Fruit fly (Drosophila melanogaster) whole organism, embryonic: ENCODE data around the gene CG3448.
A peak's percentile ranks its signal among the peaks of the same experiment; 100 is the strongest.

Experiments used
- CG12219 ChIP-seq: fragments of 200-800 bp; sonication (Bioruptor generic); optimal IDR thresholded peaks from 3 replicates; lab custom pipeline; 2018; ENCODE audit warnings: missing biosample characterization, mild to moderate bottlenecking, missing genetic modification characterization
- CG14050 ChIP-seq: fragments of 200-800 bp; sonication (Bioruptor generic); IDR thresholded peaks from 3 replicates; pipeline ENCODE4 v1.3.6; 2022; ENCODE audit warnings: missing biosample characterization, missing genetic modification characterization
- CG15514 ChIP-seq: fragments of 200-800 bp; sonication (Bioruptor generic); optimal IDR thresholded peaks from 3 replicates; lab custom pipeline; 2017; ENCODE audit warnings: missing biosample characterization, missing genetic modification characterization, mild to moderate bottlenecking, moderate library complexity, missing genetic modification reagents
- CG1647 ChIP-seq: fragments of 200-800 bp; sonication (Bioruptor generic); optimal IDR thresholded peaks from 3 replicates; lab custom pipeline; 2016; ENCODE audit warnings: missing biosample characterization, missing genetic modification characterization
- CG17186 ChIP-seq: fragments of 200-800 bp; sonication (Bioruptor generic); optimal IDR thresholded peaks from 3 replicates; lab custom pipeline; 2017; ENCODE audit warnings: missing biosample characterization, missing genetic modification reagents, missing genetic modification characterization
- CG1832 ChIP-seq: fragments of 200-800 bp; sonication (Bioruptor generic); optimal IDR thresholded peaks from 2 replicates; lab custom pipeline; 2017; ENCODE audit warnings: missing biosample characterization, mild to moderate bottlenecking, missing genetic modification characterization, inconsistent platforms
- CG31441 ChIP-seq: fragments of 200-800 bp; sonication (Bioruptor generic); IDR thresholded peaks from 2 replicates; pipeline ENCODE4 v1.3.6; 2022; ENCODE audit warnings: missing biosample characterization, missing genetic modification characterization
- CG4282 ChIP-seq: fragments of 200-800 bp; sonication (Bioruptor generic); optimal IDR thresholded peaks from 2 replicates; lab custom pipeline; 2016; ENCODE audit warnings: missing biosample characterization, missing genetic modification characterization
- CG6254 ChIP-seq: fragments of 200-800 bp; sonication (Bioruptor generic); optimal IDR thresholded peaks from 3 replicates; lab custom pipeline; 2017; ENCODE audit warnings: mild to moderate bottlenecking, missing biosample characterization, missing genetic modification reagents, missing genetic modification characterization
- CG9437 ChIP-seq: fragments of 200-800 bp; sonication (Bioruptor generic); optimal IDR thresholded peaks from 2 replicates; lab custom pipeline; 2018; ENCODE audit warnings: missing biosample characterization, mild to moderate bottlenecking, missing genetic modification characterization
- CHES-1-like ChIP-seq: fragments of 200-800 bp; sonication (Bioruptor generic); optimal IDR thresholded peaks from 2 replicates; lab custom pipeline; 2016; ENCODE audit warnings: missing biosample characterization, missing genetic modification characterization
- HLH54F ChIP-seq: fragments of 200-800 bp; sonication (Bioruptor generic); optimal IDR thresholded peaks from 3 replicates; lab custom pipeline; 2016; ENCODE audit warnings: missing biosample characterization, missing genetic modification characterization
- Med ChIP-seq: fragments of 200-800 bp; sonication (Bioruptor generic); peaks from one replicate; lab custom pipeline; 2016; ENCODE audit warnings: missing biosample characterization, missing genetic modification characterization, mild to moderate bottlenecking, inconsistent platforms, moderate library complexity
- NfI ChIP-seq: fragments of 200-800 bp; sonication (Bioruptor generic); optimal IDR thresholded peaks from 3 replicates; lab custom pipeline; 2018; ENCODE audit warnings: missing biosample characterization, mild to moderate bottlenecking, missing genetic modification characterization, moderate library complexity
- Trl ChIP-seq, 3 experiments: fragments of >200 bp in 2 of 3; fragments of 200-800 bp in 1 of 3; sonication (Bioruptor generic) in 1 of 3; optimal IDR thresholded peaks; 2 replicates in 1 of 3; 3 replicates in 2 of 3; lab custom pipeline; 2016 to 2017; ENCODE audit warnings: missing biosample characterization in 1 of 3, missing genetic modification characterization in 1 of 3
- Xrp1 ChIP-seq: fragments of 200-800 bp; sonication (Bioruptor generic); IDR thresholded peaks from 2 replicates; pipeline ENCODE4 v1.3.6; 2022; ENCODE audit warnings: missing biosample characterization, missing genetic modification characterization
- ac ChIP-seq: fragments of 200-800 bp; sonication (Bioruptor generic); optimal IDR thresholded peaks from 3 replicates; lab custom pipeline; 2017; ENCODE audit warnings: missing biosample characterization, mild to moderate bottlenecking, missing genetic modification characterization
- btn ChIP-seq: fragments of 200-800 bp; sonication (Bioruptor generic); optimal IDR thresholded peaks from 2 replicates; lab custom pipeline; 2016; ENCODE audit warnings: missing biosample characterization, missing genetic modification characterization
- cg ChIP-seq: fragments of 200-800 bp; sonication (Bioruptor generic); optimal IDR thresholded peaks from 3 replicates; lab custom pipeline; 2019; ENCODE audit warnings: missing biosample characterization, mild to moderate bottlenecking, missing genetic modification characterization, moderate library complexity
- chinmo ChIP-seq: fragments of 200-800 bp; sonication (Bioruptor generic); IDR thresholded peaks from 4 replicates; pipeline ENCODE4 v1.3.6; 2022; ENCODE audit warnings: missing biosample characterization, missing genetic modification characterization; ENCODE audit not compliant: partially characterized antibody
- chn ChIP-seq: fragments of 200-800 bp; sonication (Bioruptor generic); optimal IDR thresholded peaks from 2 replicates; lab custom pipeline; 2016; ENCODE audit warnings: missing biosample characterization, missing genetic modification characterization
- ewg ChIP-seq: fragments of 200-800 bp; sonication (Bioruptor generic); optimal IDR thresholded peaks from 3 replicates; lab custom pipeline; 2017; ENCODE audit warnings: mild to moderate bottlenecking, missing biosample characterization, missing genetic modification reagents, missing genetic modification characterization
- gce ChIP-seq: fragments of 200-800 bp; sonication (Bioruptor generic); IDR thresholded peaks from 3 replicates; pipeline ENCODE4 v1.3.6; 2022; ENCODE audit warnings: missing biosample characterization, missing genetic modification characterization
- hkb ChIP-seq, 2 experiments: fragments of 200-800 bp in 1 of 2; fragments of >200 bp in 1 of 2; sonication (Bioruptor generic) in 1 of 2; IDR thresholded peaks in 1 of 2; optimal IDR thresholded peaks in 1 of 2; 2 replicates each; pipeline versions ENCODE4 v1.3.6 to Lab custom; 2017 to 2022; ENCODE audit warnings: missing biosample characterization in 1 of 2, missing genetic modification characterization in 1 of 2
- kay ChIP-seq: fragments of 200-800 bp; sonication (Bioruptor generic); optimal IDR thresholded peaks from 2 replicates; lab custom pipeline; 2016; ENCODE audit warnings: missing biosample characterization, missing genetic modification characterization
- lov ChIP-seq, 2 experiments: fragments of 200-800 bp in 1 of 2; fragments of >200 bp in 1 of 2; sonication (Bioruptor generic) in 1 of 2; IDR thresholded peaks in 1 of 2; optimal IDR thresholded peaks in 1 of 2; 2 replicates in 1 of 2; 3 replicates in 1 of 2; pipeline versions ENCODE4 v1.3.6 to Lab custom; 2017 to 2022; ENCODE audit warnings: missing biosample characterization in 1 of 2, missing genetic modification characterization in 1 of 2
- mirr ChIP-seq: fragments of 200-800 bp; sonication (Bioruptor generic); optimal IDR thresholded peaks from 3 replicates; lab custom pipeline; 2018; ENCODE audit warnings: missing biosample characterization, mild to moderate bottlenecking, missing genetic modification characterization
- nau ChIP-seq: fragments of 200-800 bp; sonication (Bioruptor generic); optimal IDR thresholded peaks from 3 replicates; lab custom pipeline; 2017; ENCODE audit warnings: missing biosample characterization, mild to moderate bottlenecking, missing genetic modification characterization, missing genetic modification reagents
- sens ChIP-seq: fragments of 200-800 bp; sonication (Bioruptor generic); peaks from one replicate; lab custom pipeline; 2016; ENCODE audit warnings: missing biosample characterization, missing genetic modification characterization
- sr ChIP-seq: fragments of 200-800 bp; sonication (Bioruptor generic); IDR thresholded peaks from 3 replicates; pipeline ENCODE4 v1.3.6; 2022; ENCODE audit warnings: missing biosample characterization, missing genetic modification characterization
- zen2 ChIP-seq: fragments of 200-800 bp; sonication (Bioruptor generic); IDR thresholded peaks from 3 replicates; pipeline ENCODE4 v1.3.6; 2022; ENCODE audit warnings: missing biosample characterization, missing genetic modification characterization; ENCODE audit not compliant: partially characterized antibody

CG3448 gene

DNA sequence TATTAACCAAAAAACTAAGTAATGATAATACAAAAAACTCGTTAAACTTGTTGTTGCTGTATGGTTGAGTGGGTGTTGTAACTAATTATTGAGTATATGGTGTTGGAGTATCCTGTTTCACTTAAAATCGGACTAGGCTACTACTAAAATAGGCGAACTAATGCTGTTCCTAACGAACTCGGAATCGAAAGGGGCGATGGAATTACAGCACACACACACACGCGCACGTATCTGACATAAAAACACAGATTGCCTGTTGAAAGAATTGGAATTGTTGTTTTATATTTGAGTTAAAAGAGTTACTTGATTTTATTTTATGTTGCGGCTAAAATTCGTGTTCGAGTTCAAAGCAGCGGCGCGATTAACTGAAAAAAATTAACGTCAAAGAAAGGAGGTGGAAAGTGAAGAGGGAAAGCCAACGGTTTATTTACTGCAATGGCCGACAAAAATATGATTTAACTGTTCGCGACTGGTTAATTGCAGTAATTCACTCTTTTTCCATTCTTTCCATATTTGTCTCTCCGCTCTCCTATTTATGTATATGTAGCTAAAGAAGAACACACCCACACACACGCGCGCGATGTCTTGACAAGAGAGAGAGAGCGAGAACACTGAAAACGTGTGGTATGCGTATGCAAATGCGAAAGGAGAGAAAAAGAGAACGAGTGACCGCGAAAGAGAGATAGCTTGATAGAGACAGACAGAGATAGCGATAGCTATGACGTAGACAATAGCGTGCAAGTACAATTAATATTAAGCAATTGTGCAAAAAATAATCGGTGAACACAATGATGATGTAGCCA lies 49.8 kb downstream of the CG3448 start (continued):
- TF ChIP-seq ac (GFP tag; lab: Kevin White, UChicago) (no peak), nau (GFP tag; lab: Kevin White, UChicago) (no peak), gce (GFP tag; lab: Robert Waterston, UW) (no peak), chn (GFP tag; lab: Kevin White, UChicago) (no peak), mirr (GFP tag; lab: Kevin White, UChicago) (no peak), btn (GFP tag; lab: Kevin White, UChicago) (no peak), CG12219 (GFP tag; lab: Kevin White, UChicago) (no peak), CG6254 (GFP tag; lab: Kevin White, UChicago) (no peak), CG4282 (no peak), Xrp1 (GFP tag; lab: Robert Waterston, UW) (no peak), zen2 (GFP tag; lab: Robert Waterston, UW) (no peak), CG17186 (GFP tag; lab: Kevin White, UChicago) (no peak)

dm6 chr3L:9400697-9401353 lies 50.5 kb downstream of the CG3448 start:
- TF ChIP-seq lov (optimal IDR thresholded peaks at IDR 0.05; lab: Kevin White, UChicago) (no peak), lov (GFP tag; IDR thresholded peaks at IDR 0.05; lab: Robert Waterston, UW) (no peak), CHES-1-like (GFP tag; lab: Kevin White, UChicago) (peak; percentile 20), HLH54F (GFP tag; lab: Kevin White, UChicago) (no peak), kay (GFP tag; lab: Kevin White, UChicago) (peak; percentile 26), CG1832 (GFP tag; lab: Kevin White, UChicago) (peak; percentile 3), NfI (GFP tag; lab: Kevin White, UChicago) (no peak), cg (peak; percentile 84), hkb (optimal IDR thresholded peaks at IDR 0.05; lab: Kevin White, UChicago) (no peak), hkb (GFP tag; IDR thresholded peaks at IDR 0.05; lab: Robert Waterston, UW) (no peak), CG15514 (GFP tag; lab: Kevin White, UChicago) (peak; percentile 60), CG14050 (GFP tag; lab: Robert Waterston, UW) (peak; percentile 74; the same call in 2 of the 3 replicates), sens (peak; percentile 71), sr (GFP tag; lab: Robert Waterston, UW) (0 out of 3 replicates have a peak, but pooled peaks have one; percentile 17), Med (peak; percentile 71), ewg (no peak), chinmo (GFP tag; lab: Robert Waterston, UW) (peak; percentile 67; the same call in 2 of the 4 replicates), CG1647 (no peak), Trl (optimal IDR thresholded peaks at IDR 0.05; lab: Kevin White, UChicago) (peak; percentile 55 to 74), Trl (GFP tag; optimal IDR thresholded peaks at IDR 0.05; lab: Kevin White, UChicago) (no peak), CG31441 (GFP tag; lab: Robert Waterston, UW) (no peak), CG9437 (GFP tag; lab: Kevin White, UChicago) (no peak)
